Fruit fly (Drosophila melanogaster): ENCODE measurements around the gene zfh2.

The zfh2 gene

DNA sequence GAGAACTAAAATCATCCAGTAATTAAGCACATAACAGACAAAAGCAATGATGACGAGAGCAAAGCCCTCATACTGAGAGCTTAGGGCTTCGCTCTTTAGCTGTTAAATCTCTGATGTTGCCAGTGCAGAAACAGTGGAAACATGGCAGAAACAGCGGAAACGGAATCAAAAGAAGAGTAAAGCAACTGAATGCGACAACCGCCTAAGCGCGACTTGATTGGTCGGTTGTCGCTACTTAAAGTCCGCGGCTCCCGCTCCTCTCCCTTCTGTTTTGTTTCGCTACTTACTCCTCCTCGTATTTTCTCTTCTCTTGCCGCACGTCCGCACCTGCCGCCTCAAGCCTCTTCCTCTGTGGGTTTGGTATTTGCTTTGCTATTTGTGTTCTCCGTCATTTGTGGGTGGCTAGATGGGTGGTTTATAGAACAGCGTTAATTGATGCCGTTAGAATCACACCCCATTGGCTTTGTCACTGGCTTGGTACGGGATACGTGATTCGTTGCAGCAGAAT lies 3.6 kb downstream of the zfh2 start:
- TF ChIP-seq CG10348 (GFP tag; IDR thresholded peaks at IDR 0.05) (no peak), Snoo (tag; optimal IDR thresholded peaks at IDR 0.05) (no peak), EcR (GFP tag; optimal IDR thresholded peaks at IDR 0.05) (peak; percentile 49), Pif1A (GFP tag; optimal IDR thresholded peaks at IDR 0.05) (no peak), CG13204 (GFP tag; optimal IDR thresholded peaks at IDR 0.05) (peak; percentile 24), CG8159 (tag; optimal IDR thresholded peaks at IDR 0.05) (no peak), D1 (tag; optimal IDR thresholded peaks at IDR 0.05) (no peak), gl (tag; optimal IDR thresholded peaks at IDR 0.05) (no peak)

DNA sequence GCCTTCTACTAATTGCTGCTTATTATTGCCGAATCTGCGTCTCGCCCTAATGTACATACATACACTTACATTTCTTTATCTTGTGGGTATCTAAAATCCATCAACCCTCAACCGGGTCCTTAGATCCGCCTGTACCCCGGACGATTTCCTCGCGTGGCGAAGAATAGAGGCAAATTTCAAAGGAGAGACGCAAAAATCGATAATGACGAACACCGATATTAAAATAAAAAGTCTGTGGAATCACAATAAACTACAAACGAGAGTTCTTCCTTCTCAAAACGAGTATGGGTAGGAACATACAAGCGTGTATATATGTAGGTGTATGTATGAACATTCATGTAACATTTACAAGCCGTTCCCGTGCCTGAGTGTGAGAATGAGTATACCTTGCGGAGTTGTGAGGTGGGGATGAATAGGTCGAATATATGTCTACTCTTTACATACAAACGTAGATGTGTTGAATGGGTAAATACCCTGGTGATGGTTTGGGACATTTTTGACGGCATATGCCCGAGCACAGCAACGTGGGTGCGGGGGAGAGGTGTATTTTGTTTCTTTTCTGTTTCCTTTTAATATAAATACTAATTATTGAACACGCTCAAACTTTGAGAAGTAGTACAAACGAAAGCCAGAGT lies 4.5 kb downstream of the zfh2 start:
- TF ChIP-seq CG32121 (GFP tag; IDR thresholded peaks at IDR 0.05) (no peak), CG4496 (GFP tag; IDR thresholded peaks at IDR 0.05) (no peak), CG13204 (GFP tag; optimal IDR thresholded peaks at IDR 0.05) (no peak)

DNA sequence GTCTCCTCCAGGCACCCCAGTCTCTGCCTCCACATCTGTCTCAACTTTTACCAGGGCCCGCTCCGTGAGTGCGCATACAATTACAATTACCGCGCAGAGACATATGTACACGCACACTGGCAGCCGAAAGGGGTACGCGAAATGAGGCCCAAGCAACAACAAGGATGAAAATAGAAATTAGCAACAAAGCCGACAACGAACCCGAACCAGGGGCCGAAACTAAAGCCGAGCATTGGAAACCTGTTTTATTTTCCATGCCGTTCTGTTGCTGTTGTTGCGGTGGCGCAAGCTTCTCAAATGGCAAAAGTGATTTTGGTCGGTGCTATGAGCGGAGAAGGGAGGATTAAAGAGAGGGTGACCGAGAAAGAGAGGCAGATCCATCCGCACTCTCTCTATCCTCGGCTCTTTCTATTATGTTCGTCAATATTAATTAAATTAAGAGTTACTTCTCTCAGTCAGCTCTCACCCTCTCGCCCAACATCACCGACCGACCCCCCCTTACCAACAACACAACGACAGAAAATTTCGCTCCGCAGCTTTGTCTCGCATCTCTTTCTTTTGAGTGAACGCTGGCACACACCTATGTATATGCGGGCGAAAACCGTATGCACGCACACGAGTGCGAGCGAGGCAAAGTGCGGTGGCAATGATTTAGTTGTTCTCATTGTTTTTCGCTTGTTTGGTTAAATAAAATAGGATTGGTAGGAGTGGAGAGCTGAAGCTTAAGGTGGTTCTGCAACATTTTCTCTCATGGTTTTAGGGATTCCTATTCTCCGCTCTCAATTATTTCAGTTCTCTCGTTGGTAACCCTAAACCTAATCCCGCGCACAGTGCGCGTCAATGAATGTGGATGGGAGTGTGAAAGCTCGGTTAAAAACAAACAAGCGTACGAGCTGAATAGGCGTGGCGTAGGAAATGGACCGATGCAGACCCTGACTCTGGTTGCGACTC lies 5.9 kb downstream of the zfh2 start:
- TF ChIP-seq rn (GFP tag; IDR thresholded peaks at IDR 0.05) (no peak), EcR (GFP tag; optimal IDR thresholded peaks at IDR 0.05) (peak; percentile 31), CG13204 (GFP tag; optimal IDR thresholded peaks at IDR 0.05) (peak; percentile 14)

DNA sequence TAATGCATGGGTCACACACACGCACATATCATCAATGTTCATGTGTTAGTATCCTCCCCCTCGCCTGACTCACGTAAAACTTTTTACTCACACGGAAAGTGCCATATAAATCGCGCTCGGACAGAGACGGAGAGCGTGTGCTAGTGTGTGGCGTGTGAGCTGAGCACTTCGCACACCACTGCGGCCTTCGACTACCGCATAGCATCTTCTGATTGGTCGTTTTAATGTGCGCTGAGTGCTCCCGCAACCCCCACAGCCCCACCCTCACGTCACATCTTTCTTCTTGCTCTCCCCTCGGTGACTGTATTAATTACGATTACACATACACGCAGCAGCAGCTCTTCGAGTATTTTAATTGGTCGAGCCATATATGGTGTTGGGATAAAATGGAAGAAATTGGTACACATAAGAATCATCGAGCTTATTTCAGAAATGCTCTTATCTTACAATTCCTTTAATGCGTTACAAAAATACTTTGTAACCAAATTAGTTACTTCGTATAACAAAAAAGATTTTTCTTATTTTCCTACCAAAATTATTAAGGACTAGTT lies 6.9 kb downstream of the zfh2 start:
- TF ChIP-seq D1 (tag; optimal IDR thresholded peaks at IDR 0.05), result peak; percentile 62
- no peak for TF ChIP-seq CG4496 (GFP tag; IDR thresholded peaks at IDR 0.05)
- TF ChIP-seq Ets98B (GFP tag; IDR thresholded peaks at IDR 0.05), result no peak
- no peak for TF ChIP-seq CG15710 (tag; optimal IDR thresholded peaks at IDR 0.05)
- TF ChIP-seq EcR (GFP tag; optimal IDR thresholded peaks at IDR 0.05), result peak; percentile 21
- TF ChIP-seq CG8159 (tag; optimal IDR thresholded peaks at IDR 0.05), result no peak
- TF ChIP-seq CG10348 (GFP tag; IDR thresholded peaks at IDR 0.05), result no peak
- no peak for TF ChIP-seq gl (tag; optimal IDR thresholded peaks at IDR 0.05)
- peak; percentile 21 for TF ChIP-seq CG13204 (GFP tag; optimal IDR thresholded peaks at IDR 0.05)
- no peak for TF ChIP-seq CG17806 (tag; optimal IDR thresholded peaks at IDR 0.05)
- TF ChIP-seq rn (GFP tag; IDR thresholded peaks at IDR 0.05), result no peak

DNA sequence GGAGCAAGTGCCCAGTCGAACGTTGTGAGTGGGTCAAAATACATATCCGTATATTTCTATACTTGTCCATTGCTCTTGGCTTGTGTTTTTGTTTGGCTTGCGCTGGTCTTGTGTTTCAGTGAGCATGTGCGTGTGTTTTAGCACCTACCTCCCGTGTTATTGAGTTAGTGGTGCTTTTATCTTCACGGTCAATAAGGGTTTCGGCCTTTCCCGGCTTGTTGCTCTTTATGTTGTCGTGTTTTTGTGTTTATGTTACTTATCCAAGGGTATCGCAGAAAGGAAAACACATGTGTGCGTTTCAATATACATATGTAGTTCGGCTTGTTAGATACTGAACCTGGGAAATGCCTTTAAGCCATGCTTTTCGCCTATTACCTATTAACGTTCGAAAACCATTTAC lies 8.2 kb downstream of the zfh2 start:
- TF ChIP-seq gl (tag; optimal IDR thresholded peaks at IDR 0.05) (no peak), CG34367 (tag; optimal IDR thresholded peaks at IDR 0.05) (no peak), CG12605 (GFP tag; IDR thresholded peaks at IDR 0.05) (no peak), D1 (tag; optimal IDR thresholded peaks at IDR 0.05) (no peak), Pif1B (GFP tag; optimal IDR thresholded peaks at IDR 0.05) (no peak), CG32121 (GFP tag; IDR thresholded peaks at IDR 0.05) (no peak), Snoo (tag; optimal IDR thresholded peaks at IDR 0.05) (no peak), CG15710 (tag; optimal IDR thresholded peaks at IDR 0.05) (no peak), CG4496 (GFP tag; IDR thresholded peaks at IDR 0.05) (no peak), fd96Ca (GFP tag; IDR thresholded peaks at IDR 0.05) (no peak), EcR (GFP tag; optimal IDR thresholded peaks at IDR 0.05) (no peak)

DNA sequence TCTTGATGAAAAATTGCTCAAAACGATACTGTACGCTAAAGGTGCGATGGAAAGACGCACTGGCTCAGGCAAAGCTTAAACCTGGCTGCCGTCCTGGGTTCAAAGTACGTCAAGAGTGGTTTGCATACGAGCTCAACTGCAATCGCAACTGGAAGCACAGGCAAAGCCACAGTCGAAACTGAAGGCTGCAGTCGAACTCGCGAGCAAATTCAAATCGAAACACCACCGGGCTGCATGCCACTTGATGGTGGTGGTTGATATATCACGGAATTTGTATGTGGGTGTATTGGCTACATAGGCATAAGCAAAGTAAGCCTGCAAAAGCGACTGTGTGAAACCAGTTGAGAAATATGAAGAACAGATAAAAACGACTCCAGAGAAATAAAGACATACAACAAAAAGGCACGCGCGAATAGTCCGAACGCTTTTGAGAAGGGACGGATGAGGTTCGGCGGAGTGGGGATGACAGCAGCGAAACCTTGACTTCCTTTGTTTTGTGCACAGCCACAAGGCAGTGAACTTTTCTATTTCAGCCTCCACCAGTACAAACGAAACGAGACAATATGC lies 17.9 kb downstream of the zfh2 start:
- peak; percentile 97 for TF ChIP-seq EcR (GFP tag; optimal IDR thresholded peaks at IDR 0.05)
- TF ChIP-seq CG32121 (GFP tag; IDR thresholded peaks at IDR 0.05), result no peak
- peak; percentile 52 for TF ChIP-seq CG13204 (GFP tag; optimal IDR thresholded peaks at IDR 0.05)
- peak; percentile 28 for TF ChIP-seq gl (tag; optimal IDR thresholded peaks at IDR 0.05)

DNA sequence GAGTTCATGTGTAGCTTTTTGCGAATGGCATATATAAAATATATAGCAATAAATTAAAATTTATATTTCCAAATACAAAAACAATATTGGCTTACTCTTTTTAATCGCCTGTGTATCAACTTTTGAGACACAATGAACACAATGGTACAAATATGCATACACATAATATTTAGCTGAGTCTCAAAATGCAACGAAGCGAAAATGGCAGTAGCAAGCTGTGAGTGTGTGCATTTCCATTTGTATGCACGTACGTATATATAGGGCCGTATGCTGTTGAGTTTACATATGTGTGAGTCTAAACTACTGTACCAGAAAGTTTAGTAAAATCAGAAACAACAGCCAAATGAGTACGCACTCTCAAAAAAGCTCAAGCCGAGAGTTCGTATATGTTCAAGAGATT lies 53.1 kb downstream of the zfh2 start:
- TF ChIP-seq Snoo (tag; optimal IDR thresholded peaks at IDR 0.05) (no peak), D1 (tag; optimal IDR thresholded peaks at IDR 0.05) (peak; percentile 45)
